Fruit fly (Drosophila melanogaster) S2 (cell line): ENCODE results near the gene CG3184.

Source experiments
- CG8478 ChIP-seq: fragments of >200 bp; optimal IDR thresholded peaks from 2 replicates; lab custom pipeline; 2018
- CTCF ChIP-seq, 2 experiments: fragments of >200 bp; optimal IDR thresholded peaks; 2 replicates each; lab custom pipeline; 2018

DNA sequence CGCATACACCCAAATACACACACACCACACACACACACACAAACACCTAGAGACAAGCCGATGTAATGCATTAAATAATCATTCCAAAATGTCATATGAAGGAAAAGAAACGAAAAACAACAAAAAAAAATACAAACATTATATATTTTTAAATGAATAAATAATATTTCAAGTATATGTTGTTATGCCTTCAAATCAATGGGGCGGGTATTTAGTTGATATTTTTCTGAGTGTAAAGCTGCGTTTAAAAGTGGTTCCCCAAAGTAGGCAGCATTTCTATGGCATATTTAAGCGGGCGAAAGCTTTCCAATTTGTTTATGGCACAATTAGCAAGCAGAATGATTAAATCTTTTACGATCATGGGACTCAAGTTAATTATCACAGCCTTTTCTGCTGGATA lies 30.7 kb upstream of the CG3184 start:
- no peak for TF ChIP-seq CTCF (optimal IDR thresholded peaks at IDR 0.05; lab: Kevin White, UChicago)
- no peak for TF ChIP-seq CG8478 (lab: Kevin White, UChicago)
